Worm (Caenorhabditis elegans): Measurements from ENCODE around the gene sqrd-1.

Gene sqrd-1

DNA sequence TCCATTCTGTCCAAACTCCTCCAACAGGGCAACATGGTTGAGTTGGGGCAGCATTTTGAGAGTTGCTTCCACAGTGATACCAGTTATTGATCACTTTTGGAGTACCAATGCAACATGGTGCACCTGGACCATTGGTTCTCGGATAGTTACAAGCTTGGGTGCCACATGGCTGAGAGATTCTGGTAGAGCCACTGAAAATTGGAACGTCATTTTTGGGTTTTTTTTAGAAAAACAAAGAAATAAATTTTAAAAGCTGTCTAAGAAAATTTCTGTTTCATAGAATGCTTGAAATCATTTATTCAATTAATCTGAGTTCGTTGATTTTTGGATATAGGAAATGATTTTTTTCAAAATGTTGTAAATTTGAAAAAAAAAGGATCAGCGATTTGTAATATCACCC is 7.5 kb downstream of the sqrd-1 start:
- TF ChIP-seq F55B11.4 (tag; optimal IDR thresholded peaks at IDR 0.05; ENCODE audit: borderline replicate concordance, insufficient read depth) (no peak), ceh-91 (GFP tag; IDR thresholded peaks at IDR 0.05) (no peak), hlh-12 (tag; optimal IDR thresholded peaks at IDR 0.05) (no peak), nfyb-1 (GFP tag; IDR thresholded peaks at IDR 0.05) (no peak), ceh-100 (GFP tag; IDR thresholded peaks at IDR 0.05) (no peak), attf-6 (GFP tag; IDR thresholded peaks at IDR 0.05) (0 out of 2 replicates have a peak, but pooled peaks have one; percentile 21), sea-2 (GFP tag; IDR thresholded peaks at IDR 0.05) (no peak)

DNA sequence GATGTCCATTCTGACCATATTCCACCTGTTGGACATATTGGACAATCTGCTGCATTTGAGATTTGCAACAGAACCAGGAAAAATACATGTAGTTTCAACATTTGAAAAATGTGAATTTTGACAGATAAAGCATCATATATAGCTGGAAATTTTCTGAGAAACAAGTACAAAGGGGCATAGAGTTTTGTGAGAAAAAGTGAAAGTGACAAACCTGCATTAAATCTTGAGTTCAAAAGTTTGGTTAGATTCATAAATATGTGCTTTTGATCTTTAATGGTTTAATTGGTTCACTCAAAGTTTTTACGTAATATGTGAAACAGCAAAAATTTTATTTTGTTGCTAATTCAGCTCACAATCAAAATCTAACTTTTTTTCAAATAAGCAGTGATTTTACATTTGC is 8.4 kb downstream of the sqrd-1 start, which contains the start of gene F02H6.7:
TSS of gene F02H6.7 (minus strand) at position 101 of the 400 bp plus-strand sequence.
- no peak for TF ChIP-seq tlf-1 (GFP tag; optimal IDR thresholded peaks at IDR 0.05)
- TF ChIP-seq Y67H2A.10 (GFP tag; conservative IDR thresholded peaks at IDR 0.05): no peak
- TF ChIP-seq mxl-1 (tag; optimal IDR thresholded peaks at IDR 0.05): no peak
- no peak for TF ChIP-seq ceh-58 (GFP tag; IDR thresholded peaks at IDR 0.05)
- no peak for TF ChIP-seq nhr-90 (tag; optimal IDR thresholded peaks at IDR 0.05)
- TF ChIP-seq ztf-3 (GFP tag; optimal IDR thresholded peaks at IDR 0.05): no peak
- no peak for TF ChIP-seq F55B11.4 (tag; optimal IDR thresholded peaks at IDR 0.05; ENCODE audit: borderline replicate concordance, insufficient read depth)
- no peak for TF ChIP-seq Y79H2A.3 (GFP tag; conservative IDR thresholded peaks at IDR 0.05)
- TF ChIP-seq sea-2 (GFP tag; IDR thresholded peaks at IDR 0.05): no peak
- TF ChIP-seq T07F8.4 (tag; optimal IDR thresholded peaks at IDR 0.05): no peak
- no peak for TF ChIP-seq F57A8.1 (GFP tag; optimal IDR thresholded peaks at IDR 0.05)
- no peak for TF ChIP-seq mel-28 (tag; optimal IDR thresholded peaks at IDR 0.05; ENCODE audit: borderline replicate concordance)
- no peak for TF ChIP-seq rcor-1 (GFP tag; IDR thresholded peaks at IDR 0.05)

DNA sequence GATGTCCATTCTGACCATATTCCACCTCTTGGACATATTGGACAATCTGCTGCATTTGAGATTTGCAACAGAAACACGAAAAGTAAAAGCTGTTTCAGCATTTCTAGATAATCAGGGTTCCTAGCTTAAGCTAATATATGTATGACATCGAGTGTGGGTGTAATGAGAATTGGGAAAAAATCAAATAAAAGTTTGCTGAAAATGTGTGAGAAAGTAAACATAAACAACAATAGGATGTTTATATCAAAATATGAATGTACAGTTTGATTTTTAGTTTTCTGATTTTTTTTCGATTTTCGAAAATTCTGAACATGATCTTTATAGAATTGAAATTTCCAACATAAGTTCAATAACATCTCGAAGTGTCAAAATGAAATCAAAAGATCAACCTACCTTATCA is 11.1 kb downstream of the sqrd-1 start, which contains the start of gene F02H6.6:
TSS of gene F02H6.6 (minus strand) at position 101 of the 400 bp plus-strand sequence.
- TF ChIP-seq Y95B8A.8 (GFP tag; IDR thresholded peaks at IDR 0.05) (no peak), F39B2.1 (GFP tag; IDR thresholded peaks at IDR 0.05) (no peak), mxl-1 (tag; optimal IDR thresholded peaks at IDR 0.05) (no peak), F49E8.2 (tag; optimal IDR thresholded peaks at IDR 0.05; ENCODE audit: insufficient read depth) (no peak), egl-18 (GFP tag; IDR thresholded peaks at IDR 0.05) (no peak), atf-7 (tag; optimal IDR thresholded peaks at IDR 0.05) (no peak), egrh-3 (GFP tag; IDR thresholded peaks at IDR 0.05) (no peak), hmg-1.2 (GFP tag; IDR thresholded peaks at IDR 0.05) (no peak), nhr-179 (tag; optimal IDR thresholded peaks at IDR 0.05) (no peak), dpff-1 (tag; optimal IDR thresholded peaks at IDR 0.05) (no peak), rcor-1 (GFP tag; IDR thresholded peaks at IDR 0.05) (no peak), ceh-58 (GFP tag; IDR thresholded peaks at IDR 0.05) (no peak), ccch-3 (GFP tag; optimal IDR thresholded peaks at IDR 0.05) (no peak), lir-1 (GFP tag; conservative IDR thresholded peaks at IDR 0.05) (no peak), gei-17 (GFP tag; optimal IDR thresholded peaks at IDR 0.05) (no peak), ztf-22 (GFP tag; optimal IDR thresholded peaks at IDR 0.05) (no peak), F23B12.7 (tag; optimal IDR thresholded peaks at IDR 0.05; ENCODE audit: insufficient read depth) (no peak)

DNA sequence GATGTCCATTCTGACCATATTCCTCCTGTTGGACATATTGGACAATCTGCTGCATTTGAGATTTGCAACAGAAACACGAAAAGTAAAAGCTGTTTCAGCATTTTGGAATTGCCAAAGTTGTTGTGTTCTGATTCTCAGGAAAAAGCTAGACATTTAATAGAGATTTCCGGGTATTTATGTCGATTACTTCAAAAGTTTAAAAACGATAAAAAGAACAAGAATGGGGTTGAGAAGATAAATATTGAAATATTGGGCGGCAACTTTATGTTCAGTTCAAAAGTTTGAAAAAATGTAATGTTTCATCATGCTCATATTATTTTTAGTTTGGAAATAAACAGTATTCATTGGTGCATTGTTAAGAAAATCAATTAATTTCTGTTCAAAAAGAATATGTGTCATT is 19.3 kb downstream of the sqrd-1 start, which contains the start of gene Y64G10A.1:
TSS of gene Y64G10A.1 (minus strand) at position 101 of the 400 bp plus-strand sequence.
- TF ChIP-seq F23B12.7 (tag; optimal IDR thresholded peaks at IDR 0.05; ENCODE audit: insufficient read depth): no peak
- TF ChIP-seq repo-1 (tag; optimal IDR thresholded peaks at IDR 0.05): no peak
- TF ChIP-seq Y79H2A.3 (GFP tag; conservative IDR thresholded peaks at IDR 0.05): no peak
- TF ChIP-seq egrh-3 (GFP tag; IDR thresholded peaks at IDR 0.05): no peak
- no peak for TF ChIP-seq akir-1 (GFP tag; optimal IDR thresholded peaks at IDR 0.05)
- TF ChIP-seq let-526 (GFP tag; IDR thresholded peaks at IDR 0.05): no peak
- no peak for TF ChIP-seq nhr-90 (tag; optimal IDR thresholded peaks at IDR 0.05)
- TF ChIP-seq hrde-1 (tag; optimal IDR thresholded peaks at IDR 0.05; ENCODE audit: borderline replicate concordance): no peak
- TF ChIP-seq snpc-3.4 (tag; optimal IDR thresholded peaks at IDR 0.05): no peak
- no peak for TF ChIP-seq C06A6.2 (GFP tag; conservative IDR thresholded peaks at IDR 0.05)
- TF ChIP-seq nhr-120 (GFP tag; IDR thresholded peaks at IDR 0.05): no peak

Data from whole organism, young adult.